Fruit fly (Drosophila melanogaster) whole organism, embryonic: ENCODE data around the gene CG18268.

Experiments used
- Bteb2 ChIP-seq: fragments of 200-800 bp; sonication (Bioruptor generic); optimal IDR thresholded peaks from 2 replicates; lab custom pipeline; 2016; ENCODE audit warnings: missing biosample characterization, missing genetic modification characterization
- CG11085 ChIP-seq: fragments of 200-800 bp; sonication (Bioruptor generic); IDR thresholded peaks from 2 replicates; pipeline ENCODE4 v1.3.6; 2022; ENCODE audit warnings: missing biosample characterization, missing genetic modification characterization
- CG12219 ChIP-seq: fragments of 200-800 bp; sonication (Bioruptor generic); optimal IDR thresholded peaks from 3 replicates; lab custom pipeline; 2018; ENCODE audit warnings: missing biosample characterization, mild to moderate bottlenecking, missing genetic modification characterization
- CG31224 ChIP-seq: fragments of 200-800 bp; sonication (Bioruptor generic); IDR thresholded peaks from 2 replicates; pipeline ENCODE4 v1.3.6; 2022; ENCODE audit warnings: missing biosample characterization, missing genetic modification characterization
- CG31388 ChIP-seq: fragments of 200-800 bp; sonication (Bioruptor generic); optimal IDR thresholded peaks from 2 replicates; lab custom pipeline; 2016; ENCODE audit warnings: missing biosample characterization, missing genetic modification characterization
- CG3838 ChIP-seq: fragments of 200-800 bp; sonication (Bioruptor generic); optimal IDR thresholded peaks from 3 replicates; lab custom pipeline; 2016; ENCODE audit warnings: missing biosample characterization, missing genetic modification characterization
- CG9727 ChIP-seq: fragments of 200-800 bp; sonication (Bioruptor generic); optimal IDR thresholded peaks from 3 replicates; lab custom pipeline; 2017; ENCODE audit warnings: missing biosample characterization, mild to moderate bottlenecking, missing genetic modification characterization
- Doc3 ChIP-seq: fragments of 200-800 bp; sonication (Bioruptor generic); IDR thresholded peaks from 3 replicates; pipeline ENCODE4 v1.3.6; 2022; ENCODE audit warnings: missing biosample characterization, missing genetic modification characterization; ENCODE audit not compliant: partially characterized antibody
- Elba2 ChIP-seq: fragments of 200-800 bp; sonication (Bioruptor generic); optimal IDR thresholded peaks from 3 replicates; lab custom pipeline; 2016; ENCODE audit warnings: missing biosample characterization, missing genetic modification characterization
- cas ChIP-seq: fragments of 200-800 bp; sonication (Bioruptor generic); IDR thresholded peaks from 2 replicates; pipeline ENCODE4 v1.3.6; 2022; ENCODE audit warnings: missing biosample characterization, missing genetic modification characterization
- caup ChIP-seq: fragments of 200-800 bp; sonication (Bioruptor generic); optimal IDR thresholded peaks from 3 replicates; lab custom pipeline; 2017; ENCODE audit warnings: missing biosample characterization, mild to moderate bottlenecking, missing genetic modification characterization, moderate library complexity; ENCODE audit not compliant: severe bottlenecking
- rib ChIP-seq: fragments of 200-800 bp; sonication (Bioruptor generic); IDR thresholded peaks from 2 replicates; pipeline ENCODE4 v1.3.6; 2022; ENCODE audit warnings: missing biosample characterization, missing genetic modification characterization

DNA sequence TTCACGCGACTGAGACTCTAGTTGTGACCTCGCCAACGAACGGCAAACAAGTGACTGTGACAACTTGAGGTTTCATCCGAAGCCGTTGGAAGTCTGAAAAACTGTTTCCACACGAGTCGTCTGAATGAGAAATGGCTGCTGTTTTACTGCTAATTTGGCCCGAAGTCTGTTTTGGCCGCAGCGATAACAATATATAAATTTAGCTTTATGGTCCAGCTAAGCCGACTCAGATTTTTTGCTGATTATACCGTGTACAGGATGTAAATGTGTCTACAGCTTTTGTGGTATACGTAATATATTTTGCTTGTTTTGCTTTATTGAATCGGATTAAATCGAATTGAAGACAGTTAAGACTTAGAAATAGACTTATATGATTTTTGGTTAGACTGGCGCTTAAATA is at the start of gene CG18268:
- TF ChIP-seq caup (GFP tag; lab: Kevin White, UChicago): no peak
- no peak for TF ChIP-seq cas (GFP tag; lab: Robert Waterston, UW)
- no peak for TF ChIP-seq CG31388 (GFP tag; lab: Kevin White, UChicago)
- TF ChIP-seq rib (GFP tag; lab: Robert Waterston, UW): no peak
- no peak for TF ChIP-seq CG12219 (GFP tag; lab: Kevin White, UChicago)
- no peak for TF ChIP-seq CG11085
- no peak for TF ChIP-seq Elba2 (GFP tag; lab: Kevin White, UChicago)
- TF ChIP-seq Bteb2 (GFP tag; lab: Kevin White, UChicago): no peak
- no peak for TF ChIP-seq CG31224
- TF ChIP-seq CG9727 (GFP tag; lab: Kevin White, UChicago): no peak
- TF ChIP-seq CG3838 (GFP tag; lab: Kevin White, UChicago): no peak
- no peak for TF ChIP-seq Doc3 (GFP tag; lab: Robert Waterston, UW)
